Fruit fly (Drosophila melanogaster) whole organism: ENCODE results near the gene Phs.

Experiments used
- CG8478 ChIP-seq: fragments of >200 bp; optimal IDR thresholded peaks from 2 replicates; lab custom pipeline; 2018; ENCODE audit warnings: inconsistent platforms
- Dll ChIP-seq: fragments of >200 bp; optimal IDR thresholded peaks from 2 replicates; lab custom pipeline; 2017
- EcR ChIP-seq, 2 experiments: fragments of >200 bp; optimal IDR thresholded peaks; 2 replicates each; lab custom pipeline; 2017; ENCODE audit warnings: missing biosample characterization in 2 of 2, missing genetic modification characterization in 2 of 2, missing genetic modification reagents in 2 of 2
- pan ChIP-seq: fragments of >200 bp; optimal IDR thresholded peaks from 2 replicates; lab custom pipeline; 2017
- psq ChIP-seq: fragments of >200 bp; optimal IDR thresholded peaks from 2 replicates; lab custom pipeline; 2017
- usp ChIP-seq: fragments of >200 bp; optimal IDR thresholded peaks from 2 replicates; lab custom pipeline; 2017; ENCODE audit warnings: missing biosample characterization, missing genetic modification characterization, mixed read lengths

The Phs gene

dm6 chr3L:15639978-15640377 is 20.3 kb downstream of the Phs start:
- TF ChIP-seq psq (no peak), pan (no peak), usp (GFP tag; lab: Kevin White, UChicago) (no peak), EcR (GFP tag; optimal IDR thresholded peaks at IDR 0.05; lab: Kevin White, UChicago) (no peak), CG8478 (no peak), Dll (lab: Kevin White, UChicago) (no peak)

- TF ChIP-seq EcR (GFP tag; optimal IDR thresholded peaks at IDR 0.05; lab: Kevin White, UChicago) (no peak), CG8478 (no peak), usp (GFP tag; lab: Kevin White, UChicago) (no peak), Dll (lab: Kevin White, UChicago) (no peak), psq (no peak), pan (no peak)
Measured at dm6 chr3L:15641590-15642019, 21.9 kb downstream of the Phs start.

- TF ChIP-seq EcR (GFP tag; optimal IDR thresholded peaks at IDR 0.05; lab: Kevin White, UChicago), result no peak
- TF ChIP-seq Dll (lab: Kevin White, UChicago), result no peak
- TF ChIP-seq usp (GFP tag; lab: Kevin White, UChicago), result no peak
- TF ChIP-seq CG8478, result no peak
- TF ChIP-seq pan, result no peak
- no peak for TF ChIP-seq psq
Measured at dm6 chr3L:15646182-15646581, 26.5 kb downstream of the Phs start.

- TF ChIP-seq CG8478, result no peak
- no peak for TF ChIP-seq Dll (lab: Kevin White, UChicago)
- no peak for TF ChIP-seq pan
- TF ChIP-seq usp (GFP tag; lab: Kevin White, UChicago), result no peak
- TF ChIP-seq psq, result no peak
- no peak for TF ChIP-seq EcR (GFP tag; optimal IDR thresholded peaks at IDR 0.05; lab: Kevin White, UChicago)
Measured at dm6 chr3L:15647712-15648621, 28.3 kb downstream of the Phs start, which contains the start of the genes comm3 and CG43083. comm3 (minus strand) TSS chr3L:15647762. CG43083 (plus strand) TSS chr3L:15648571.

dm6 chr3L:15649561-15649960 is 29.9 kb downstream of the Phs start, which contains the start of the genes Eig71Ea and Eig71Eb:
Eig71Ea (minus strand) TSS chr3L:15649661.
Eig71Eb (plus strand) TSS chr3L:15649936.
- no peak for TF ChIP-seq usp (GFP tag; lab: Kevin White, UChicago)

dm6 chr3L:15650552-15650951 is 30.9 kb downstream of the Phs start, which contains the start of gene CG43084:
CG43084 (plus strand) TSS chr3L:15650852.
- no peak for TF ChIP-seq usp (GFP tag; lab: Kevin White, UChicago)
- TF ChIP-seq Dll (lab: Kevin White, UChicago), result no peak
- no peak for TF ChIP-seq EcR (GFP tag; optimal IDR thresholded peaks at IDR 0.05; lab: Kevin White, UChicago)
- TF ChIP-seq psq, result no peak
- no peak for TF ChIP-seq pan
- no peak for TF ChIP-seq CG8478

dm6 chr3L:15652154-15652553 is 32.5 kb downstream of the Phs start, which contains the start of the genes Eig71Ec and Eig71Ed:
Eig71Ec (minus strand) TSS chr3L:15652254.
Eig71Ed (plus strand) TSS chr3L:15652537.
- no peak for TF ChIP-seq EcR (GFP tag; optimal IDR thresholded peaks at IDR 0.05; lab: Kevin White, UChicago)
- no peak for TF ChIP-seq usp (GFP tag; lab: Kevin White, UChicago)
- no peak for TF ChIP-seq psq
- no peak for TF ChIP-seq Dll (lab: Kevin White, UChicago)
- no peak for TF ChIP-seq CG8478
- TF ChIP-seq pan, result no peak

- TF ChIP-seq psq (no peak), CG8478 (no peak), Dll (lab: Kevin White, UChicago) (no peak), usp (GFP tag; lab: Kevin White, UChicago) (no peak), EcR (GFP tag; optimal IDR thresholded peaks at IDR 0.05; lab: Kevin White, UChicago) (no peak), pan (no peak)
Measured at dm6 chr3L:15655910-15656309, 36.2 kb downstream of the Phs start, which contains the start of gene Eig71Ee. Eig71Ee (minus strand) TSS chr3L:15656010.

- TF ChIP-seq EcR (GFP tag; optimal IDR thresholded peaks at IDR 0.05; lab: Kevin White, UChicago) (no peak), psq (no peak), CG8478 (no peak), pan (no peak), usp (GFP tag; lab: Kevin White, UChicago) (no peak)
Measured at dm6 chr3L:15657290-15657689, 37.6 kb downstream of the Phs start, which contains the start of the genes Eig71Ef and Eig71Eg. Eig71Ef (minus strand) TSS chr3L:15657390. Eig71Eg (plus strand) TSS chr3L:15657628.

dm6 chr3L:15659341-15659740 is 39.6 kb downstream of the Phs start, which contains the start of the genes Eig71Eh and Eig71Ei:
Eig71Eh (minus strand) TSS chr3L:15659441.
Eig71Ei (plus strand) TSS chr3L:15659707.
- TF ChIP-seq pan (no peak), CG8478 (no peak), Dll (lab: Kevin White, UChicago) (no peak), usp (GFP tag; lab: Kevin White, UChicago) (no peak), EcR (GFP tag; optimal IDR thresholded peaks at IDR 0.05; lab: Kevin White, UChicago) (no peak), psq (no peak)

dm6 chr3L:15660915-15661314 is 41.2 kb downstream of the Phs start, which contains the start of the genes Eig71Ej and Eig71Ek:
Eig71Ej (minus strand) TSS chr3L:15661015.
Eig71Ek (plus strand) TSS chr3L:15661248.
- TF ChIP-seq CG8478 (no peak), pan (no peak), psq (no peak), Dll (lab: Kevin White, UChicago) (no peak), EcR (GFP tag; optimal IDR thresholded peaks at IDR 0.05; lab: Kevin White, UChicago) (no peak), usp (GFP tag; lab: Kevin White, UChicago) (no peak)

dm6 chr3L:15661567-15661966 is 41.9 kb downstream of the Phs start, which contains the start of gene CG43082:
CG43082 (plus strand) TSS chr3L:15661867.
- no peak for TF ChIP-seq usp (GFP tag; lab: Kevin White, UChicago)
- no peak for TF ChIP-seq pan
- no peak for TF ChIP-seq psq
- TF ChIP-seq CG8478, result no peak
- no peak for TF ChIP-seq EcR (GFP tag; optimal IDR thresholded peaks at IDR 0.05; lab: Kevin White, UChicago)
- TF ChIP-seq Dll (lab: Kevin White, UChicago), result no peak
